Worm (Caenorhabditis elegans): ENCODE measurements around the gene Y17D7B.10.

ce11 chrV:18771390-18771789, 12.1 kb upstream of the Y17D7B.10 start, which contains the start of gene clec-256:
- TF ChIP-seq pax-3 (tag; optimal IDR thresholded peaks at IDR 0.05): no peak
- TF ChIP-seq mef-2 (tag; optimal IDR thresholded peaks at IDR 0.05): no peak
- TF ChIP-seq nhr-12 (tag; optimal IDR thresholded peaks at IDR 0.05): no peak
- no peak for TF ChIP-seq nhr-76 (tag; optimal IDR thresholded peaks at IDR 0.05)
- TF ChIP-seq dsc-1 (tag; optimal IDR thresholded peaks at IDR 0.05): no peak
- no peak for TF ChIP-seq ets-5 (GFP tag; IDR thresholded peaks at IDR 0.05)
- TF ChIP-seq blmp-1 (tag; optimal IDR thresholded peaks at IDR 0.05): no peak
- no peak for TF ChIP-seq snu-23 (GFP tag; optimal IDR thresholded peaks at IDR 0.05)
- TF ChIP-seq nhr-19 (GFP tag; conservative IDR thresholded peaks at IDR 0.05): no peak
- no peak for TF ChIP-seq mdl-1 (tag; optimal IDR thresholded peaks at IDR 0.05)
- TF ChIP-seq unc-130 (tag; optimal IDR thresholded peaks at IDR 0.05): no peak
- TF ChIP-seq pqm-1 (tag; optimal IDR thresholded peaks at IDR 0.05): no peak
- TF ChIP-seq ceh-88 (GFP tag; IDR thresholded peaks at IDR 0.05): no peak
- no peak for TF ChIP-seq fkh-8 (tag; optimal IDR thresholded peaks at IDR 0.05)
